Worm (Caenorhabditis elegans): ENCODE data around the gene ldh-1.

DNA sequence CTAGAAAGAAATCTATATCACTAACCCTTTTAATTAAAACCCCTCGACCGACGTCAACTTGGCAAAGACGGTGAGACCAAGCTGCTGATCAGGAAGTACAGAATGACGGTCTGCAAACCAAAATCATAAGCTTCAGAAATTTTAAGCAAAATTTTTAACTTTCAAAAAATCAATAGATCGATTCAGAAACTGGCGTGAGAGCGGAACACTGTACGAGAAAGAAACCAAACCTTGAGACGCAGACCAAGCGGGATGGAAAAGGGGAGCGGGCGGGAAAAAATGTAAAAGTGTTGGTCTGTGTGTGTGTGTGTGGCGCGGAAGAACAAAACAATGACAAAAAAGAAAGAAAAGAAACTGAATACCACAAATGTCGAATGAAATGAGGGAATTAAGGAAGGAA lies 24.5 kb downstream of the ldh-1 start, which contains the start of the genes F44E5.17 and gpb-1:
- TF ChIP-seq mab-5 (tag; optimal IDR thresholded peaks at IDR 0.05): no peak
- TF ChIP-seq snpc-4 (tag; optimal IDR thresholded peaks at IDR 0.05): no peak
- TF ChIP-seq ham-2 (GFP tag; optimal IDR thresholded peaks at IDR 0.05): no peak
- TF ChIP-seq unc-62 (GFP tag; optimal IDR thresholded peaks at IDR 0.05): no peak
- TF ChIP-seq blmp-1 (tag; optimal IDR thresholded peaks at IDR 0.05): no peak
- no peak for TF ChIP-seq elt-1 (tag; optimal IDR thresholded peaks at IDR 0.05; ENCODE audit: borderline replicate concordance, insufficient read depth)
- TF ChIP-seq ceh-43 (GFP tag; optimal IDR thresholded peaks at IDR 0.05): no peak
- TF ChIP-seq ces-1 (GFP tag; optimal IDR thresholded peaks at IDR 0.05): no peak
- TF ChIP-seq lsy-2 (tag; optimal IDR thresholded peaks at IDR 0.05): no peak
- TF ChIP-seq unc-39 (tag; optimal IDR thresholded peaks at IDR 0.05): no peak
